Fruit fly (Drosophila melanogaster) Kc167 (cell line): Measurements from ENCODE around the gene CG15514.

Experiments used
- Myc ChIP-seq: fragments of >200 bp; optimal IDR thresholded peaks from 2 replicates; lab custom pipeline; 2017; ENCODE audit warnings: missing external identifiers
- Sin3A ChIP-seq: fragments of >200 bp; optimal IDR thresholded peaks from 2 replicates; lab custom pipeline; 2018; ENCODE audit warnings: missing external identifiers
- h ChIP-seq: fragments of >200 bp; optimal IDR thresholded peaks from 3 replicates; lab custom pipeline; 2018; ENCODE audit warnings: missing external identifiers
- insv ChIP-seq: fragments of >200 bp; optimal IDR thresholded peaks from 3 replicates; lab custom pipeline; 2018; ENCODE audit warnings: missing external identifiers
- psq ChIP-seq: fragments of >200 bp; optimal IDR thresholded peaks from 2 replicates; lab custom pipeline; 2017; ENCODE audit warnings: missing external identifiers
- ttk ChIP-seq: sonication (Bioruptor generic); optimal IDR thresholded peaks from 2 replicates; lab custom pipeline; 2017; ENCODE audit warnings: missing external identifiers

Gene CG15514

DNA sequence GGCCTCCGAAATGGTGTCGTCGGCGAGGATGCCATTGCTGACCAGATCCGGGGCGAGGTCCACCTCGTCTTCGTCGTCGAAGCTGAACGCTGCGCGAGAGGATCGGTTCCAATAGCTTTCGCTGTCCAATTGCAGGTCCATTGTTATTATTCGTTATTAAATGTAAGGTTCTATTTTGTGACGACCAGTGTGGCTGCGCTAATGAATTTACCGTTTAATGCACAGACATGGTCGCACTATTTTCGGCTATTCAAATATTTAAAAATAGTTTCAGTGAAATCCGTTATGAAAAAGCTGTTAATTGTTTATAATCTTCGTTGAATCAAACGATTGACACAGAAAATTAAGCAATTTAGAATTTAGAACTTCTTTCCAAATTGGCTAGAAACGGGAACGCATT lies 45.0 kb downstream of the CG15514 start, which contains the start of gene Vps16B:
Gene Vps16B (minus strand): TSS at position 186 of the 400 bp plus-strand sequence.
- no peak for TF ChIP-seq ttk (lab: Kevin White, UChicago)
- no peak for TF ChIP-seq Sin3A (lab: Kevin White, UChicago)
- no peak for TF ChIP-seq Myc
- TF ChIP-seq h (lab: Kevin White, UChicago), result no peak
- TF ChIP-seq insv, result no peak
- no peak for TF ChIP-seq psq (lab: Kevin White, UChicago)
